Worm (Caenorhabditis elegans) whole organism, L1 larva: ENCODE results near the gene chat-1.

Experiments used
- alr-1 ChIP-seq: fragments of 200-800 bp; sonication (Bioruptor generic); optimal IDR thresholded peaks from 2 replicates; lab custom pipeline; 2018; ENCODE audit warnings: borderline replicate concordance, mild to moderate bottlenecking, missing genetic modification characterization, missing compliant biosample characterization
- aly-2 ChIP-seq: fragments of 150-350 bp; optimal IDR thresholded peaks from 2 replicates; lab custom pipeline; 2014; ENCODE audit warnings: missing biosample characterization, missing genetic modification characterization
- mdl-1 ChIP-seq, 2 experiments: fragments of 150-350 bp; optimal IDR thresholded peaks; 2 replicates each; lab custom pipeline; 2014 to 2017; ENCODE audit warnings: missing biosample characterization in 2 of 2, missing genetic modification characterization in 2 of 2, inconsistent platforms in 1 of 2
- mep-1 ChIP-seq: fragments of 150-350 bp; optimal IDR thresholded peaks from 2 replicates; lab custom pipeline; 2014; ENCODE audit warnings: missing biosample characterization, missing genetic modification characterization
- nhr-11 ChIP-seq: fragments of 150-350 bp; optimal IDR thresholded peaks from 2 replicates; lab custom pipeline; 2014; ENCODE audit warnings: missing biosample characterization, missing genetic modification characterization
- nhr-28 ChIP-seq: fragments of 150-350 bp; optimal IDR thresholded peaks from 2 replicates; lab custom pipeline; 2014; ENCODE audit warnings: missing biosample characterization, missing genetic modification characterization
- pqm-1 ChIP-seq: sonication (generic microtip); optimal IDR thresholded peaks from 3 replicates; lab custom pipeline; 2017; ENCODE audit warnings: missing biosample characterization, missing genetic modification characterization
- tbx-2 ChIP-seq: sonication (generic microtip); optimal IDR thresholded peaks from 2 replicates; lab custom pipeline; 2016; ENCODE audit warnings: missing genetic modification characterization, missing compliant biosample characterization

DNA sequence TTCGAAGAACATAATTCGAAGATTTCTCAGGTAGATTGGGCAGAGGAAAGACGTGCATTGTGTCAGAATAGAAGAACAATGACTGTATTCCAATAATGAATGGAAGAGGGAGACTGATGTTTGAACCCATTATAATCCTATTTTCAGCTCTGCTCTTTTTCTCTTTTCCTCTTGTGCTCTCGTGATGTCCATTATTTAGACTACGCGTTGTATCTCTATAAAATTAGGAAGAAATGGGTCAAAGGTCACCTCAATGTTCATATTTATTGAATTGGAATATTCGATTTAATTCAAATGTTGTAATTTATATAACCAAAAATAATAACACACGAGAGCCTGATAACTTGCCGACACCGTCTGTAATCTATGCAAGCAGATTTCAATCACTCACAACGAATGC is 7.9 kb upstream of the chat-1 start, which contains the start of gene fbxb-74:
- TF ChIP-seq nhr-11 (tag; lab: Kevin White, UChicago) (no peak), alr-1 (tag; lab: Kevin White, UChicago) (no peak), tbx-2 (no peak), aly-2 (tag; lab: Kevin White, UChicago) (no peak), mdl-1 (tag; optimal IDR thresholded peaks at IDR 0.05; lab: Kevin White, UChicago) (no peak), pqm-1 (no peak), nhr-28 (tag; lab: Kevin White, UChicago) (no peak), mep-1 (tag; lab: Kevin White, UChicago) (no peak)
